Worm (Caenorhabditis elegans) whole organism, L4 larva: ENCODE measurements around the gene slcf-1.

Experiments used
- T20F7.1 ChIP-seq: fragments of 200-800 bp; sonication (Bioruptor generic); optimal IDR thresholded peaks from 2 replicates; lab custom pipeline; 2018; ENCODE audit warnings: mild to moderate bottlenecking, missing genetic modification characterization, missing compliant biosample characterization
- T26A8.4 ChIP-seq: fragments of 200-800 bp; sonication (Bioruptor generic); IDR thresholded peaks from 2 replicates; pipeline ENCODE4 v1.3.6; 2022; ENCODE audit warnings: missing genetic modification characterization, missing compliant biosample characterization
- Y105C5A.15 ChIP-seq: fragments of 200-800 bp; sonication (Bioruptor generic); IDR thresholded peaks from 2 replicates; pipeline ENCODE4 v1.3.6; 2022; ENCODE audit warnings: missing genetic modification characterization, missing compliant biosample characterization
- Y48G9A.11 ChIP-seq: fragments of 200-800 bp; sonication (Bioruptor generic); IDR thresholded peaks from 2 replicates; pipeline ENCODE4 v1.3.6; 2022; ENCODE audit warnings: missing genetic modification reagents, missing genetic modification characterization, missing compliant biosample characterization
- Y75B8A.6 ChIP-seq: fragments of 200-800 bp; sonication (Bioruptor generic); IDR thresholded peaks from 2 replicates; pipeline ENCODE4 v1.3.6; 2022; ENCODE audit warnings: missing genetic modification reagents, missing genetic modification characterization, missing compliant biosample characterization
- aha-1 ChIP-seq: fragments of 150-350 bp; peaks from one replicate; lab custom pipeline; 2014; ENCODE audit warnings: missing biosample characterization, missing genetic modification characterization
- ceh-20 ChIP-seq: fragments of 200-800 bp; sonication (Bioruptor generic); IDR thresholded peaks from 2 replicates; pipeline ENCODE4 v1.3.6; 2022; ENCODE audit warnings: missing genetic modification reagents, missing genetic modification characterization, missing compliant biosample characterization
- ceh-28 ChIP-seq: fragments of 150-350 bp; optimal IDR thresholded peaks from 2 replicates; lab custom pipeline; 2014; ENCODE audit warnings: missing biosample characterization, missing genetic modification reagents, missing genetic modification characterization
- daf-16 ChIP-seq, 3 experiments: sonication (generic microtip); optimal IDR thresholded peaks; 2 replicates each; lab custom pipeline; 2016 to 2017; ENCODE audit warnings: missing genetic modification characterization in 3 of 3, missing genetic modification reagents in 3 of 3, mild to moderate bottlenecking in 2 of 3, missing compliant biosample characterization in 2 of 3, missing biosample characterization in 1 of 3, moderate library complexity in 1 of 3
- dmd-6 ChIP-seq: fragments of 200-800 bp; sonication (Bioruptor generic); IDR thresholded peaks from 2 replicates; pipeline ENCODE4 v1.3.6; 2022; ENCODE audit warnings: missing genetic modification reagents, missing genetic modification characterization, missing compliant biosample characterization
- dpl-1 ChIP-seq: fragments of 150-350 bp; optimal IDR thresholded peaks from 2 replicates; lab custom pipeline; 2014; ENCODE audit warnings: missing biosample characterization, missing genetic modification reagents, missing genetic modification characterization
- dve-1 ChIP-seq: sonication (generic microtip); optimal IDR thresholded peaks from 2 replicates; lab custom pipeline; 2017; ENCODE audit warnings: antibody characterized with exemption, mild to moderate bottlenecking, missing genetic modification characterization, missing compliant biosample characterization; ENCODE audit not compliant: insufficient read depth
- egl-27 ChIP-seq: sonication (generic microtip); optimal IDR thresholded peaks from 3 replicates; lab custom pipeline; 2017; ENCODE audit warnings: missing biosample characterization, missing genetic modification reagents, missing genetic modification characterization
- fos-1 ChIP-seq: fragments of 150-350 bp; optimal IDR thresholded peaks from 2 replicates; lab custom pipeline; 2014; ENCODE audit warnings: missing biosample characterization, missing genetic modification characterization
- gei-8 ChIP-seq: fragments of 200-800 bp; sonication (Bioruptor generic); optimal IDR thresholded peaks from 2 replicates; lab custom pipeline; 2018; ENCODE audit warnings: mild to moderate bottlenecking, missing genetic modification characterization, missing compliant biosample characterization
- hif-1 ChIP-seq, 2 experiments: sonication (generic microtip); optimal IDR thresholded peaks; 2 replicates each; lab custom pipeline; 2016 to 2017; ENCODE audit warnings: missing compliant biosample characterization in 2 of 2, missing genetic modification characterization in 2 of 2, missing genetic modification reagents in 2 of 2, missing genotype in 2 of 2, mild to moderate bottlenecking in 1 of 2
- hlh-11 ChIP-seq: fragments of 200-800 bp; sonication (Bioruptor generic); optimal IDR thresholded peaks from 2 replicates; lab custom pipeline; 2018; ENCODE audit warnings: mild to moderate bottlenecking, missing genetic modification characterization, missing compliant biosample characterization
- hlh-30 ChIP-seq: sonication (generic microtip); optimal IDR thresholded peaks from 2 replicates; lab custom pipeline; 2017; ENCODE audit warnings: antibody characterized with exemption, mild to moderate bottlenecking, missing genetic modification characterization, missing compliant biosample characterization; ENCODE audit not compliant: insufficient read depth
- jun-1 ChIP-seq: fragments of 150-350 bp; optimal IDR thresholded peaks from 2 replicates; lab custom pipeline; 2014; ENCODE audit warnings: missing biosample characterization, missing genetic modification reagents, missing genetic modification characterization
- lim-7 ChIP-seq: fragments of 200-800 bp; sonication (Bioruptor generic); IDR thresholded peaks from 2 replicates; pipeline ENCODE4 v1.3.6; 2022; ENCODE audit warnings: missing genetic modification characterization, missing compliant biosample characterization
- lin-1 ChIP-seq: fragments of 200-800 bp; sonication (Bioruptor generic); IDR thresholded peaks from 2 replicates; pipeline ENCODE4 v1.3.6; 2022; ENCODE audit warnings: missing genetic modification reagents, missing genetic modification characterization, missing compliant biosample characterization
- lsy-2 ChIP-seq, 2 experiments: fragments of 150-350 bp in 1 of 2; sonication (generic microtip) in 1 of 2; optimal IDR thresholded peaks; 2 replicates each; lab custom pipeline; 2014 to 2017; ENCODE audit warnings: missing biosample characterization in 2 of 2, missing genetic modification characterization in 2 of 2
- madf-9 ChIP-seq: fragments of 200-800 bp; sonication (Bioruptor generic); conservative IDR thresholded peaks from 2 replicates; pipeline ENCODE4 v1.3.6; 2022; ENCODE audit warnings: missing genetic modification reagents, missing genetic modification characterization, missing compliant biosample characterization
- mdl-1 ChIP-seq, 2 experiments: fragments of 150-350 bp in 1 of 2; sonication (generic microtip) in 1 of 2; optimal IDR thresholded peaks; 2 replicates each; lab custom pipeline; 2014 to 2017; ENCODE audit warnings: missing biosample characterization in 2 of 2, missing genetic modification characterization in 2 of 2
- nhr-10 ChIP-seq: fragments of 150-350 bp; optimal IDR thresholded peaks from 2 replicates; lab custom pipeline; 2014; ENCODE audit warnings: missing biosample characterization, missing genetic modification characterization
- nhr-102 ChIP-seq: sonication (generic microtip); optimal IDR thresholded peaks from 2 replicates; lab custom pipeline; 2016; ENCODE audit warnings: mild to moderate bottlenecking, missing genetic modification characterization, moderate library complexity, missing compliant biosample characterization
- nhr-11 ChIP-seq: fragments of 150-350 bp; optimal IDR thresholded peaks from 2 replicates; lab custom pipeline; 2014; ENCODE audit warnings: missing biosample characterization, missing genetic modification characterization
- nhr-28 ChIP-seq: fragments of 150-350 bp; optimal IDR thresholded peaks from 2 replicates; lab custom pipeline; 2014; ENCODE audit warnings: missing biosample characterization, missing genetic modification characterization
- nhr-41 ChIP-seq: fragments of 200-800 bp; sonication (Bioruptor generic); IDR thresholded peaks from 2 replicates; pipeline ENCODE4 v1.3.6; 2022; ENCODE audit warnings: missing genetic modification reagents, missing genetic modification characterization, missing compliant biosample characterization
- nhr-42 ChIP-seq: fragments of 200-800 bp; sonication (Bioruptor generic); IDR thresholded peaks from 2 replicates; pipeline ENCODE4 v1.3.6; 2022; ENCODE audit warnings: missing genetic modification characterization, missing compliant biosample characterization
- nhr-48 ChIP-seq: sonication (generic microtip); optimal IDR thresholded peaks from 2 replicates; lab custom pipeline; 2016; ENCODE audit warnings: mild to moderate bottlenecking, missing genetic modification characterization, missing compliant biosample characterization
- nhr-6 ChIP-seq: fragments of 150-350 bp; optimal IDR thresholded peaks from 2 replicates; lab custom pipeline; 2014; ENCODE audit warnings: missing biosample characterization, missing genetic modification characterization
- nhr-77 ChIP-seq: fragments of 150-350 bp; optimal IDR thresholded peaks from 2 replicates; lab custom pipeline; 2014; ENCODE audit warnings: missing biosample characterization, missing genetic modification characterization
- pha-4 ChIP-seq, 2 experiments: fragments of 150-350 bp in 1 of 2; fragments of 200-800 bp in 1 of 2; sonication (Bioruptor generic) in 1 of 2; IDR thresholded peaks in 1 of 2; optimal IDR thresholded peaks in 1 of 2; 2 replicates each; pipeline versions ENCODE4 v1.3.6 to Lab custom; 2014 to 2022; ENCODE audit warnings: missing genetic modification characterization in 2 of 2, missing genetic modification reagents in 2 of 2, missing biosample characterization in 1 of 2, missing compliant biosample characterization in 1 of 2
- php-3 ChIP-seq: fragments of 200-800 bp; sonication (Bioruptor generic); IDR thresholded peaks from 2 replicates; pipeline ENCODE4 v1.3.6; 2022; ENCODE audit warnings: missing genetic modification reagents, missing genetic modification characterization, missing compliant biosample characterization
- pqm-1 ChIP-seq: sonication (generic microtip); optimal IDR thresholded peaks from 2 replicates; lab custom pipeline; 2017; ENCODE audit warnings: missing biosample characterization, missing genetic modification characterization
- saeg-2 ChIP-seq: fragments of 200-800 bp; sonication (Bioruptor generic); IDR thresholded peaks from 2 replicates; pipeline ENCODE4 v1.3.6; 2022; ENCODE audit warnings: missing genetic modification reagents, missing genetic modification characterization, missing compliant biosample characterization
- snpc-4 ChIP-seq: fragments of 150-350 bp; optimal IDR thresholded peaks from 2 replicates; lab custom pipeline; 2014; ENCODE audit warnings: missing biosample characterization, missing genetic modification characterization
- tra-1 ChIP-seq: fragments of 200-800 bp; sonication (Bioruptor generic); IDR thresholded peaks from 2 replicates; pipeline ENCODE4 v1.3.6; 2022; ENCODE audit warnings: missing genetic modification reagents, missing genetic modification characterization, missing compliant biosample characterization
- unc-62 ChIP-seq, 3 experiments: fragments of 150-350 bp in 1 of 3; sonication (generic microtip); optimal IDR thresholded peaks in 2 of 3; peaks in 1 of 3; 1 replicate in 1 of 3; 2 replicates in 2 of 3; lab custom pipeline; 2014 to 2017; ENCODE audit warnings: missing biosample characterization in 3 of 3, missing genetic modification characterization in 3 of 3, missing genetic modification reagents in 3 of 3, missing genotype in 1 of 3
- zfp-3 ChIP-seq: fragments of 200-800 bp; sonication (Bioruptor generic); conservative IDR thresholded peaks from 2 replicates; pipeline ENCODE4 v1.3.6; 2022; ENCODE audit warnings: missing genetic modification reagents, missing genetic modification characterization, missing compliant biosample characterization
- zip-11 ChIP-seq: fragments of 200-800 bp; sonication (Bioruptor generic); IDR thresholded peaks from 2 replicates; pipeline ENCODE4 v1.3.6; 2022; ENCODE audit warnings: missing genetic modification characterization, missing compliant biosample characterization
- zip-2 ChIP-seq: fragments of 150-350 bp; optimal IDR thresholded peaks from 2 replicates; lab custom pipeline; 2014; ENCODE audit warnings: missing biosample characterization, missing genetic modification characterization
- ztf-11 ChIP-seq: fragments of 150-350 bp; optimal IDR thresholded peaks from 2 replicates; lab custom pipeline; 2014; ENCODE audit warnings: missing biosample characterization, missing genetic modification characterization

The slcf-1 gene

ce11 chrX:10528993-10529392, at the start of gene slcf-1, which contains the start of gene F14F3.5:
TSS of gene slcf-1 (plus strand) at chrX:10529294.
TSS of gene F14F3.5 (minus strand) at chrX:10529226.
- TF ChIP-seq php-3 (GFP tag; lab: Robert Waterston, UW) (peak; percentile 81), T26A8.4 (GFP tag; lab: Robert Waterston, UW) (no peak), hlh-11 (tag; lab: Kevin White, UChicago) (peak; percentile 40), pqm-1 (tag; lab: Kevin White, UChicago) (peak; percentile 57), zip-11 (GFP tag; lab: Robert Waterston, UW) (no peak), unc-62 (GFP tag; optimal IDR thresholded peaks at IDR 0.05 in 1 of 2; lab: Kevin White, UChicago) (peak in 1 of 2 experiments; percentile 61), unc-62 (tag; optimal IDR thresholded peaks at IDR 0.05; lab: Kevin White, UChicago) (no peak), Y105C5A.15 (GFP tag; lab: Robert Waterston, UW) (no peak), ceh-28 (tag; lab: Kevin White, UChicago) (no peak), egl-27 (tag; lab: Kevin White, UChicago) (no peak), dmd-6 (GFP tag; lab: Robert Waterston, UW) (peak; percentile 51), daf-16 (GFP tag; optimal IDR thresholded peaks at IDR 0.05; lab: Kevin White, UChicago) (no peak), daf-16 (tag; optimal IDR thresholded peaks at IDR 0.05; lab: Kevin White, UChicago) (peak; percentile 49), tra-1 (GFP tag; lab: Robert Waterston, UW) (0 out of 2 replicates have a peak, but pooled peaks have one; percentile 11), nhr-28 (tag; lab: Kevin White, UChicago) (peak; percentile 34), dve-1 (tag; lab: Kevin White, UChicago) (peak; percentile 51), snpc-4 (no peak), saeg-2 (GFP tag; lab: Robert Waterston, UW) (no peak), T20F7.1 (no peak)

- peak in 1 of 2 experiments; percentile 10 for TF ChIP-seq mdl-1 (tag; optimal IDR thresholded peaks at IDR 0.05; lab: Kevin White, UChicago)
- TF ChIP-seq nhr-41 (GFP tag; lab: Robert Waterston, UW) = peak; percentile 83
- TF ChIP-seq lin-1 = peak; percentile 79
- TF ChIP-seq gei-8 (GFP tag; lab: Kevin White, UChicago) = no peak
- TF ChIP-seq nhr-42 (GFP tag; lab: Robert Waterston, UW) = peak; percentile 56; the same call in 1 of the 2 replicates
- no peak for TF ChIP-seq fos-1
- TF ChIP-seq daf-16 (GFP tag; optimal IDR thresholded peaks at IDR 0.05; lab: Kevin White, UChicago) = peak in 1 of 2 experiments; percentile 78
- TF ChIP-seq daf-16 (tag; optimal IDR thresholded peaks at IDR 0.05; lab: Kevin White, UChicago) = peak; percentile 94
- 0 out of 2 replicates have a peak, but pooled peaks have one; percentile 36 for TF ChIP-seq Y75B8A.6 (GFP tag; lab: Robert Waterston, UW)
- TF ChIP-seq jun-1 (tag; lab: Kevin White, UChicago) = peak; percentile 51
- peak; percentile 92 for TF ChIP-seq dmd-6 (GFP tag; lab: Robert Waterston, UW)
- no peak for TF ChIP-seq dpl-1
- TF ChIP-seq ceh-20 = 0 out of 2 replicates have a peak, but pooled peaks have one; percentile 46
- peak; percentile 92 for TF ChIP-seq hlh-11 (tag; lab: Kevin White, UChicago)
- no peak for TF ChIP-seq hif-1 (tag; optimal IDR thresholded peaks at IDR 0.05; lab: Kevin White, UChicago)
- peak; percentile 93 for TF ChIP-seq nhr-28 (tag; lab: Kevin White, UChicago)
- peak; percentile 74 for TF ChIP-seq nhr-102 (tag; lab: Kevin White, UChicago)
- TF ChIP-seq madf-9 (GFP tag; lab: Robert Waterston, UW) = no peak
- TF ChIP-seq pha-4 (GFP tag; IDR thresholded peaks at IDR 0.05; lab: Robert Waterston, UW) = no peak
- TF ChIP-seq pha-4 (tag; optimal IDR thresholded peaks at IDR 0.05; lab: Kevin White, UChicago) = no peak
- TF ChIP-seq nhr-48 (tag; lab: Kevin White, UChicago) = peak; percentile 47
- peak in 1 of 2 experiments; percentile 93 for TF ChIP-seq unc-62 (GFP tag; optimal IDR thresholded peaks at IDR 0.05 in 1 of 2; lab: Kevin White, UChicago)
- TF ChIP-seq unc-62 (tag; optimal IDR thresholded peaks at IDR 0.05; lab: Kevin White, UChicago) = no peak
- peak; percentile 40 for TF ChIP-seq hlh-30
- no peak for TF ChIP-seq zip-2 (tag; lab: Kevin White, UChicago)
- no peak for TF ChIP-seq Y48G9A.11 (GFP tag; lab: Robert Waterston, UW)
- peak in 1 of 2 experiments; percentile 61 for TF ChIP-seq lsy-2 (tag; optimal IDR thresholded peaks at IDR 0.05; lab: Kevin White, UChicago)
- peak; percentile 2 for TF ChIP-seq T20F7.1
- peak; percentile 87 for TF ChIP-seq nhr-77 (tag; lab: Kevin White, UChicago)
- no peak for TF ChIP-seq ztf-11 (tag; lab: Kevin White, UChicago)
- TF ChIP-seq nhr-10 (tag; lab: Kevin White, UChicago) = peak; percentile 31
- peak; percentile 22 for TF ChIP-seq nhr-6 (tag; lab: Kevin White, UChicago)
- TF ChIP-seq saeg-2 (GFP tag; lab: Robert Waterston, UW) = peak; percentile 52; the same call in 1 of the 2 replicates
- no peak for TF ChIP-seq lim-7 (GFP tag; lab: Robert Waterston, UW)
- TF ChIP-seq aha-1 = no peak
- peak; percentile 95 for TF ChIP-seq pqm-1 (tag; lab: Kevin White, UChicago)
- TF ChIP-seq nhr-11 = no peak
- TF ChIP-seq zfp-3 (GFP tag; lab: Robert Waterston, UW) = no peak
Measured at ce11 chrX:10480563-10481290, 48.4 kb upstream of the slcf-1 start, which contains the start of gene elt-2. TSS of gene elt-2 (plus strand) at chrX:10481240.
